Worm (Caenorhabditis elegans) whole organism, L1 larva: ENCODE measurements around the gene H32C10.1.
A peak's percentile ranks its signal among the peaks of the same experiment; 100 is the strongest.

Experiments
- C16A3.4 ChIP-seq: fragments of 150-350 bp; optimal IDR thresholded peaks from 2 replicates; lab custom pipeline; 2014; ENCODE audit warnings: missing biosample characterization, missing genetic modification characterization
- C34B4.2 ChIP-seq: sonication (generic microtip); optimal IDR thresholded peaks from 2 replicates; lab custom pipeline; 2017; ENCODE audit warnings: mild to moderate bottlenecking, missing genetic modification characterization, missing compliant biosample characterization
- F16B12.6 ChIP-seq: fragments of 150-350 bp; optimal IDR thresholded peaks from 2 replicates; lab custom pipeline; 2014; ENCODE audit warnings: missing biosample characterization, missing genetic modification characterization
- aly-2 ChIP-seq: fragments of 150-350 bp; optimal IDR thresholded peaks from 2 replicates; lab custom pipeline; 2014; ENCODE audit warnings: missing biosample characterization, missing genetic modification characterization
- ama-1 ChIP-seq: fragments of 150-350 bp; optimal IDR thresholded peaks from 2 replicates; lab custom pipeline; 2014
- blmp-1 ChIP-seq: fragments of 150-350 bp; optimal IDR thresholded peaks from 2 replicates; lab custom pipeline; 2014; ENCODE audit warnings: missing biosample characterization, missing genetic modification characterization
- ceh-63 ChIP-seq: fragments of 200-800 bp; sonication (Bioruptor generic); optimal IDR thresholded peaks from 2 replicates; lab custom pipeline; 2018; ENCODE audit warnings: mild to moderate bottlenecking, missing genetic modification characterization, missing compliant biosample characterization
- ceh-8 ChIP-seq: fragments of 200-800 bp; sonication (Bioruptor generic); optimal IDR thresholded peaks from 2 replicates; lab custom pipeline; 2018; ENCODE audit warnings: mild to moderate bottlenecking, missing genetic modification characterization, moderate library complexity, missing compliant biosample characterization
- efl-1 ChIP-seq, 4 experiments: fragments of 150-350 bp; optimal IDR thresholded peaks in 3 of 4; peaks in 1 of 4; 1 replicate in 1 of 4; 2 replicates in 3 of 4; lab custom pipeline; 2014; ENCODE audit warnings: missing biosample characterization in 2 of 4, missing genetic modification characterization in 2 of 4, missing genetic modification reagents in 2 of 4
- efl-3 ChIP-seq: fragments of 200-800 bp; sonication (Bioruptor generic); optimal IDR thresholded peaks from 2 replicates; lab custom pipeline; 2018; ENCODE audit warnings: mild to moderate bottlenecking, missing genetic modification characterization, missing compliant biosample characterization
- egl-13 ChIP-seq: sonication (generic microtip); optimal IDR thresholded peaks from 2 replicates; lab custom pipeline; 2016; ENCODE audit warnings: missing genotype, missing genetic modification reagents, missing genetic modification characterization, missing compliant biosample characterization
- egl-27 ChIP-seq, 2 experiments: fragments of 150-350 bp in 1 of 2; sonication (generic microtip); optimal IDR thresholded peaks; 3 replicates each; lab custom pipeline; 2017 to 2018; ENCODE audit warnings: missing biosample characterization in 2 of 2, missing genetic modification characterization in 2 of 2, missing genetic modification reagents in 2 of 2
- elt-3 ChIP-seq, 6 experiments: fragments of 150-350 bp in 1 of 6; sonication (generic microtip); optimal IDR thresholded peaks; 2 replicates each; lab custom pipeline; 2017 to 2018; ENCODE audit warnings: missing biosample characterization in 6 of 6, missing genetic modification characterization in 6 of 6, inconsistent platforms in 1 of 6
- ets-5 ChIP-seq: fragments of 200-800 bp; sonication (Bioruptor generic); IDR thresholded peaks from 2 replicates; pipeline ENCODE4 v1.3.6; 2022; ENCODE audit warnings: missing genetic modification characterization, missing compliant biosample characterization
- fkh-10 ChIP-seq: sonication (generic microtip); optimal IDR thresholded peaks from 2 replicates; lab custom pipeline; 2017; ENCODE audit warnings: missing biosample characterization, missing genetic modification reagents, missing genetic modification characterization
- fkh-8 ChIP-seq: sonication (generic microtip); optimal IDR thresholded peaks from 2 replicates; lab custom pipeline; 2016; ENCODE audit warnings: mild to moderate bottlenecking, missing genetic modification characterization, missing compliant biosample characterization
- fos-1 ChIP-seq: fragments of 150-350 bp; optimal IDR thresholded peaks from 2 replicates; lab custom pipeline; 2014; ENCODE audit warnings: missing biosample characterization, missing genetic modification characterization
- hlh-4 ChIP-seq: sonication (generic microtip); optimal IDR thresholded peaks from 2 replicates; lab custom pipeline; 2016; ENCODE audit warnings: mild to moderate bottlenecking, missing genetic modification characterization, missing compliant biosample characterization
- irx-1 ChIP-seq: sonication (generic microtip); optimal IDR thresholded peaks from 2 replicates; lab custom pipeline; 2016; ENCODE audit warnings: missing genetic modification characterization, missing compliant biosample characterization
- lin-14 ChIP-seq: fragments of 200-800 bp; sonication (Bioruptor generic); optimal IDR thresholded peaks from 2 replicates; lab custom pipeline; 2018; ENCODE audit warnings: mild to moderate bottlenecking, missing genetic modification characterization, moderate library complexity, missing compliant biosample characterization
- lin-15B ChIP-seq: fragments of 150-350 bp; sonication (generic microtip); optimal IDR thresholded peaks from 3 replicates; lab custom pipeline; 2014; ENCODE audit warnings: missing biosample characterization, missing genetic modification characterization
- lin-39 ChIP-seq: fragments of 150-350 bp; optimal IDR thresholded peaks from 2 replicates; lab custom pipeline; 2014; ENCODE audit warnings: missing biosample characterization, missing genetic modification reagents, missing genetic modification characterization
- lsy-2 ChIP-seq, 2 experiments: fragments of 150-350 bp; optimal IDR thresholded peaks; 2 replicates each; lab custom pipeline; 2014; ENCODE audit warnings: missing biosample characterization in 2 of 2, missing genetic modification characterization in 2 of 2
- mab-9 ChIP-seq: fragments of 200-800 bp; sonication (Bioruptor generic); IDR thresholded peaks from 2 replicates; pipeline ENCODE4 v1.3.6; 2022; ENCODE audit warnings: missing genetic modification reagents, missing genetic modification characterization, missing compliant biosample characterization
- mep-1 ChIP-seq: fragments of 150-350 bp; optimal IDR thresholded peaks from 2 replicates; lab custom pipeline; 2014; ENCODE audit warnings: missing biosample characterization, missing genetic modification characterization
- nhr-11 ChIP-seq: fragments of 150-350 bp; optimal IDR thresholded peaks from 2 replicates; lab custom pipeline; 2014; ENCODE audit warnings: missing biosample characterization, missing genetic modification characterization
- nhr-20 ChIP-seq: sonication (generic microtip); optimal IDR thresholded peaks from 2 replicates; lab custom pipeline; 2016; ENCODE audit warnings: mild to moderate bottlenecking, missing genetic modification characterization, missing compliant biosample characterization
- nhr-237 ChIP-seq: fragments of 150-350 bp; optimal IDR thresholded peaks from 2 replicates; lab custom pipeline; 2014; ENCODE audit warnings: missing biosample characterization, missing genetic modification characterization
- nhr-71 ChIP-seq: sonication (generic microtip); optimal IDR thresholded peaks from 2 replicates; lab custom pipeline; 2016; ENCODE audit warnings: mild to moderate bottlenecking, missing genetic modification characterization, moderate library complexity, missing compliant biosample characterization
- nhr-84 ChIP-seq: sonication (generic microtip); optimal IDR thresholded peaks from 2 replicates; lab custom pipeline; 2017; ENCODE audit warnings: missing biosample characterization, missing genetic modification characterization
- nhr-85 ChIP-seq: sonication (generic microtip); peaks from one replicate; lab custom pipeline; 2016; ENCODE audit warnings: missing genetic modification characterization, inconsistent platforms, missing compliant biosample characterization
- nhr-90 ChIP-seq: sonication (generic microtip); optimal IDR thresholded peaks from 2 replicates; lab custom pipeline; 2016; ENCODE audit warnings: mild to moderate bottlenecking, missing genetic modification characterization, missing compliant biosample characterization; ENCODE audit not compliant: poor library complexity
- pax-3 ChIP-seq: fragments of 200-800 bp; sonication (Bioruptor generic); optimal IDR thresholded peaks from 2 replicates; lab custom pipeline; 2018; ENCODE audit warnings: mild to moderate bottlenecking, missing genetic modification characterization, moderate library complexity, missing compliant biosample characterization
- pqm-1 ChIP-seq: sonication (generic microtip); optimal IDR thresholded peaks from 3 replicates; lab custom pipeline; 2017; ENCODE audit warnings: missing biosample characterization, missing genetic modification characterization
- skn-1 ChIP-seq: fragments of 150-350 bp; optimal IDR thresholded peaks from 2 replicates; lab custom pipeline; 2014; ENCODE audit warnings: missing biosample characterization, missing genetic modification characterization
- snpc-4 ChIP-seq: fragments of 150-350 bp; optimal IDR thresholded peaks from 2 replicates; lab custom pipeline; 2014; ENCODE audit warnings: missing biosample characterization, missing genetic modification characterization
- sox-4 ChIP-seq: sonication (generic microtip); optimal IDR thresholded peaks from 2 replicates; lab custom pipeline; 2016; ENCODE audit warnings: missing genetic modification characterization, missing compliant biosample characterization
- sup-37 ChIP-seq: fragments of 200-800 bp; sonication (Bioruptor generic); optimal IDR thresholded peaks from 2 replicates; lab custom pipeline; 2018; ENCODE audit warnings: mild to moderate bottlenecking, missing genetic modification characterization, missing compliant biosample characterization
- swsn-7 ChIP-seq: sonication (generic microtip); optimal IDR thresholded peaks from 2 replicates; lab custom pipeline; 2016; ENCODE audit warnings: missing genetic modification characterization, missing compliant biosample characterization
- tbx-2 ChIP-seq: sonication (generic microtip); optimal IDR thresholded peaks from 2 replicates; lab custom pipeline; 2016; ENCODE audit warnings: missing genetic modification characterization, missing compliant biosample characterization
- tlp-1 ChIP-seq: fragments of 150-350 bp; optimal IDR thresholded peaks from 2 replicates; lab custom pipeline; 2014; ENCODE audit warnings: missing biosample characterization, missing genetic modification characterization
- unc-130 ChIP-seq: fragments of 150-350 bp; optimal IDR thresholded peaks from 2 replicates; lab custom pipeline; 2017; ENCODE audit warnings: missing biosample characterization, missing genetic modification characterization, inconsistent platforms
- unc-30 ChIP-seq: sonication (generic microtip); optimal IDR thresholded peaks from 2 replicates; lab custom pipeline; 2017; ENCODE audit warnings: missing biosample characterization, missing genetic modification characterization
- vab-15 ChIP-seq: sonication (generic microtip); optimal IDR thresholded peaks from 2 replicates; lab custom pipeline; 2017; ENCODE audit warnings: missing genotype, mild to moderate bottlenecking, missing genetic modification characterization, missing compliant biosample characterization
- xbp-1 ChIP-seq: sonication (generic microtip); optimal IDR thresholded peaks from 2 replicates; lab custom pipeline; 2016; ENCODE audit warnings: missing genetic modification characterization, missing compliant biosample characterization
- zip-4 ChIP-seq: fragments of 200-800 bp; sonication (Bioruptor generic); optimal IDR thresholded peaks from 2 replicates; lab custom pipeline; 2018; ENCODE audit warnings: mild to moderate bottlenecking, missing genetic modification characterization, moderate library complexity, missing compliant biosample characterization
- ztf-4 ChIP-seq: fragments of 150-350 bp; optimal IDR thresholded peaks from 2 replicates; lab custom pipeline; 2014; ENCODE audit warnings: missing biosample characterization, missing genetic modification characterization

Gene H32C10.1

ce11 chrIV:5917026-5917425, 17.1 kb upstream of the H32C10.1 start, which contains the start of gene dhhc-13:
Gene dhhc-13, plus strand, starts transcription at chrIV:5917326.
- TF ChIP-seq ama-1 (lab: Kevin White, UChicago) (no peak), unc-30 (tag; lab: Kevin White, UChicago) (no peak), pax-3 (tag; lab: Kevin White, UChicago) (no peak), sup-37 (GFP tag; lab: Kevin White, UChicago) (no peak), vab-15 (no peak), swsn-7 (tag; lab: Kevin White, UChicago) (no peak), mep-1 (tag; lab: Kevin White, UChicago) (no peak), tlp-1 (tag; lab: Kevin White, UChicago) (no peak), irx-1 (tag; lab: Kevin White, UChicago) (no peak), efl-3 (GFP tag; lab: Kevin White, UChicago) (no peak), xbp-1 (no peak), elt-3 (tag; optimal IDR thresholded peaks at IDR 0.05; lab: Kevin White, UChicago) (no peak), snpc-4 (tag; lab: Kevin White, UChicago) (no peak), nhr-71 (no peak), mab-9 (GFP tag; lab: Robert Waterston, UW) (no peak)
- TF ChIP-seq, all 84 proteins: peak for 0

DNA sequence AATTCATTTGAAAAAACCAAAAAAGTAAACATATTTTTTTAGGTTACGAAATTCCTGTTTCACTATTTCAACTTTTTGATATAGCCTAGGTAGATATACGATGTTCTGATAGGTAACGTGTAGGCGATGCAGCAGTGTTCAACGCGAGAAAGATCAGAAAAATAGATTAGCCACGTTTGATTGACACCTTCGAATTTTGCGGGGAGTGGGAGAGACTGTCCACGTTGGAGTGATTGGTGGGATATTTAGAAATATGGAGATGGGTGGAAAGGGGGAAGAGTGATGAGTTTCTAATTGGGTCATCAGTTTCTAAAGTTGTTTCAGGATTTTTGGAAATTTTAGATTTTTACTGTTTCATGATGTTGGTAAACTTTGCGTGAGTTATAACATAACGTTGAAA, 11.0 kb upstream of the H32C10.1 start:
- TF ChIP-seq ceh-63 (GFP tag; lab: Kevin White, UChicago) (no peak), lin-14 (GFP tag; lab: Kevin White, UChicago) (peak; percentile 13), blmp-1 (peak; percentile 9)

DNA sequence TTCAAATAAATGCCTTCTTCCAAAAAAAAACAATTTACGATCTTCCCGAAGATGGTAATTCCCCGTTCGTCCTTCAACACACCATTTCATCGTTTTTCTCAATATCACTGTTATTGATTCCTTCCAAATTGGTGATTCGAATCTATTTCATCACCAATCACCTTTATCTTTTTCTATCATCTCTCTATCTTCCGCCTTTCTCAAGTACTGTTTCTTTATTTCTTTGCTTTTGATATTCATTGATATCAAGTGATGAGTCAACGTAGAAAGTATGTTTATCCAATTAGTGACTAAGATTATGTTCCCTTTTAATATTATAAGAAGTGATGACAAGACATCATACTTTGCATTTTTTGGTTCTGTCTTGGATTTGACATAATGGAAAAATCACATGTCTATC, 9.9 kb upstream of the H32C10.1 start:
- TF ChIP-seq fos-1 (tag; lab: Kevin White, UChicago), result no peak
- TF ChIP-seq egl-13 (tag; lab: Kevin White, UChicago), result no peak
- no peak for TF ChIP-seq mab-9 (GFP tag; lab: Robert Waterston, UW)
- TF ChIP-seq egl-27 (tag; optimal IDR thresholded peaks at IDR 0.05; lab: Kevin White, UChicago), result no peak
- TF ChIP-seq swsn-7 (tag; lab: Kevin White, UChicago), result no peak
- peak; percentile 54 for TF ChIP-seq blmp-1
- no peak for TF ChIP-seq zip-4 (GFP tag; lab: Kevin White, UChicago)
- no peak for TF ChIP-seq skn-1 (tag; lab: Kevin White, UChicago)
- no peak for TF ChIP-seq nhr-71
- no peak for TF ChIP-seq ets-5 (GFP tag; lab: Robert Waterston, UW)
- no peak for TF ChIP-seq C34B4.2 (tag; lab: Kevin White, UChicago)
- peak in 3 of 6 experiments; percentile 4 to 58 (median 14) for TF ChIP-seq elt-3 (tag; optimal IDR thresholded peaks at IDR 0.05; lab: Kevin White, UChicago)
- TF ChIP-seq nhr-20 (tag; lab: Kevin White, UChicago), result no peak
- TF ChIP-seq lin-15B (tag; lab: Kevin White, UChicago), result no peak
- TF ChIP-seq vab-15, result no peak
- TF ChIP-seq pqm-1 (tag; lab: Kevin White, UChicago), result no peak
- no peak for TF ChIP-seq hlh-4 (tag; lab: Kevin White, UChicago)
- no peak for TF ChIP-seq lsy-2 (tag; optimal IDR thresholded peaks at IDR 0.05; lab: Kevin White, UChicago)

- TF ChIP-seq nhr-85 (tag; lab: Kevin White, UChicago) (peak; percentile 86), tbx-2 (tag; lab: Kevin White, UChicago) (peak; percentile 1), nhr-237 (tag; lab: Kevin White, UChicago) (no peak), lin-14 (GFP tag; lab: Kevin White, UChicago) (peak; percentile 86), sox-4 (tag; lab: Kevin White, UChicago) (no peak), elt-3 (tag; optimal IDR thresholded peaks at IDR 0.05; lab: Kevin White, UChicago) (peak in 2 of 6 experiments; percentile 28 to 73), F16B12.6 (tag; lab: Kevin White, UChicago) (no peak), fkh-10 (GFP tag; lab: Kevin White, UChicago) (no peak), nhr-90 (tag; lab: Kevin White, UChicago) (peak; percentile 23), irx-1 (tag; lab: Kevin White, UChicago) (peak; percentile 13), egl-27 (tag; optimal IDR thresholded peaks at IDR 0.05; lab: Kevin White, UChicago) (no peak), xbp-1 (no peak), ztf-4 (no peak), unc-130 (tag; lab: Kevin White, UChicago) (peak; percentile 10), efl-1 (optimal IDR thresholded peaks at IDR 0.05; lab: Kevin White, UChicago) (no peak), efl-1 (GFP tag; optimal IDR thresholded peaks at IDR 0.05 in 1 of 2; lab: Kevin White, UChicago) (peak in 1 of 2 experiments; percentile 8), nhr-84 (no peak), aly-2 (tag; lab: Kevin White, UChicago) (no peak), nhr-71 (peak; percentile 48), C16A3.4 (tag; lab: Kevin White, UChicago) (peak; percentile 25), fkh-8 (no peak), nhr-11 (tag; lab: Kevin White, UChicago) (no peak), ceh-8 (GFP tag; lab: Kevin White, UChicago) (peak; percentile 58), lin-39 (no peak), lin-15B (tag; lab: Kevin White, UChicago) (no peak), nhr-20 (tag; lab: Kevin White, UChicago) (peak; percentile 60)
Measured at ce11 chrIV:5926643-5927042, 7.5 kb upstream of the H32C10.1 start.
